Worm (Caenorhabditis elegans) whole organism, young adult: ENCODE measurements around the gene F09B9.5.
A peak's percentile ranks its signal among the peaks of the same experiment; 100 is the strongest.

Source experiments
- B0035.1 ChIP-seq: sonication (generic microtip); optimal IDR thresholded peaks from 2 replicates; lab custom pipeline; 2016; ENCODE audit warnings: missing genetic modification characterization, mild to moderate bottlenecking, missing compliant biosample characterization, missing genotype, missing genetic modification reagents
- B0336.3 ChIP-seq: fragments of 200-800 bp; sonication (Bioruptor generic); IDR thresholded peaks from 2 replicates; pipeline ENCODE4 v1.3.6; 2022; ENCODE audit warnings: missing genetic modification characterization, missing compliant biosample characterization
- C06A6.2 ChIP-seq: fragments of 200-800 bp; sonication (Bioruptor generic); conservative IDR thresholded peaks from 2 replicates; pipeline ENCODE4 v1.3.6; 2022; ENCODE audit warnings: missing genetic modification characterization, missing compliant biosample characterization
- C17E4.6 ChIP-seq: fragments of 200-800 bp; sonication (Bioruptor generic); IDR thresholded peaks from 2 replicates; pipeline ENCODE4 v1.3.6; 2022; ENCODE audit warnings: missing genetic modification reagents, missing genetic modification characterization, missing compliant biosample characterization
- D2030.7 ChIP-seq: fragments of 200-800 bp; sonication (Bioruptor generic); IDR thresholded peaks from 2 replicates; pipeline ENCODE4 v1.3.6; 2022; ENCODE audit warnings: missing genetic modification reagents, missing genetic modification characterization, missing compliant biosample characterization
- F10E7.11 ChIP-seq: sonication (generic microtip); optimal IDR thresholded peaks from 2 replicates; lab custom pipeline; 2017; ENCODE audit warnings: mild to moderate bottlenecking, missing genetic modification characterization, moderate library complexity, missing compliant biosample characterization
- F52B5.7 ChIP-seq: sonication (generic microtip); optimal IDR thresholded peaks from 2 replicates; lab custom pipeline; 2016; ENCODE audit warnings: mild to moderate bottlenecking, missing genetic modification characterization, missing compliant biosample characterization
- F57C9.4 ChIP-seq: sonication (generic microtip); optimal IDR thresholded peaks from 2 replicates; lab custom pipeline; 2017; ENCODE audit warnings: mild to moderate bottlenecking, missing genetic modification characterization, missing compliant biosample characterization
- Y95B8A.8 ChIP-seq: fragments of 200-800 bp; sonication (Bioruptor generic); IDR thresholded peaks from 2 replicates; pipeline ENCODE4 v1.3.6; 2022; ENCODE audit warnings: missing genetic modification reagents, missing genetic modification characterization, missing compliant biosample characterization
- ZK185.1 ChIP-seq: sonication (generic microtip); optimal IDR thresholded peaks from 2 replicates; lab custom pipeline; 2016; ENCODE audit warnings: mild to moderate bottlenecking, missing genetic modification characterization, missing compliant biosample characterization; ENCODE audit not compliant: poor library complexity, severe bottlenecking
- aptf-2 ChIP-seq: fragments of 200-800 bp; sonication (Bioruptor generic); conservative IDR thresholded peaks from 2 replicates; pipeline ENCODE4 v1.3.6; 2022; ENCODE audit warnings: missing genetic modification reagents, missing genetic modification characterization, missing compliant biosample characterization
- atf-7 ChIP-seq: sonication (generic microtip); optimal IDR thresholded peaks from 2 replicates; lab custom pipeline; 2017; ENCODE audit warnings: mild to moderate bottlenecking, missing genetic modification characterization, missing compliant biosample characterization
- attf-5 ChIP-seq: fragments of 200-800 bp; sonication (Bioruptor generic); optimal IDR thresholded peaks from 2 replicates; lab custom pipeline; 2018; ENCODE audit warnings: mild to moderate bottlenecking, missing genetic modification characterization, missing compliant biosample characterization
- bed-2 ChIP-seq: fragments of 200-800 bp; sonication (Bioruptor generic); IDR thresholded peaks from 2 replicates; pipeline ENCODE4 v1.3.6; 2022; ENCODE audit warnings: missing genetic modification reagents, missing genetic modification characterization, missing compliant biosample characterization
- cebp-1 ChIP-seq, 2 experiments: fragments of 200-800 bp in 1 of 2; sonication (Bioruptor generic) in 1 of 2; sonication (generic microtip) in 1 of 2; IDR thresholded peaks in 1 of 2; optimal IDR thresholded peaks in 1 of 2; 2 replicates each; pipeline versions ENCODE4 v1.3.6 to Lab custom; 2017 to 2022; ENCODE audit warnings: missing compliant biosample characterization in 2 of 2, missing genetic modification characterization in 2 of 2, mild to moderate bottlenecking in 1 of 2, missing genetic modification reagents in 1 of 2, moderate library complexity in 1 of 2
- ceh-100 ChIP-seq: fragments of 200-800 bp; sonication (Bioruptor generic); IDR thresholded peaks from 2 replicates; pipeline ENCODE4 v1.3.6; 2022; ENCODE audit warnings: missing genetic modification reagents, missing genetic modification characterization, missing compliant biosample characterization
- ceh-79 ChIP-seq: sonication (generic microtip); optimal IDR thresholded peaks from 2 replicates; lab custom pipeline; 2017; ENCODE audit warnings: mild to moderate bottlenecking, missing genetic modification characterization, missing compliant biosample characterization
- chd-7 ChIP-seq: sonication (generic microtip); optimal IDR thresholded peaks from 2 replicates; lab custom pipeline; 2016; ENCODE audit warnings: mild to moderate bottlenecking, missing genetic modification characterization, moderate library complexity, missing compliant biosample characterization
- die-1 ChIP-seq: sonication (generic microtip); optimal IDR thresholded peaks from 2 replicates; lab custom pipeline; 2016; ENCODE audit warnings: missing genotype, mild to moderate bottlenecking, missing genetic modification characterization, missing compliant biosample characterization
- dox-1 ChIP-seq: fragments of 200-800 bp; sonication (Bioruptor generic); IDR thresholded peaks from 2 replicates; pipeline ENCODE4 v1.3.6; 2022; ENCODE audit warnings: missing genetic modification reagents, missing genetic modification characterization, missing compliant biosample characterization
- ets-4 ChIP-seq: fragments of 200-800 bp; sonication (Bioruptor generic); optimal IDR thresholded peaks from 2 replicates; lab custom pipeline; 2018; ENCODE audit warnings: mild to moderate bottlenecking, missing genetic modification characterization, missing compliant biosample characterization
- gei-17 ChIP-seq: fragments of 200-800 bp; sonication (Bioruptor generic); optimal IDR thresholded peaks from 2 replicates; lab custom pipeline; 2018; ENCODE audit warnings: mild to moderate bottlenecking, missing genetic modification characterization, missing compliant biosample characterization
- hmg-1.2 ChIP-seq: fragments of 200-800 bp; sonication (Bioruptor generic); IDR thresholded peaks from 2 replicates; pipeline ENCODE4 v1.3.6; 2022; ENCODE audit warnings: missing genetic modification reagents, missing genetic modification characterization, missing compliant biosample characterization
- hsf-1 ChIP-seq: fragments of 200-800 bp; sonication (Bioruptor generic); IDR thresholded peaks from 2 replicates; pipeline ENCODE4 v1.3.6; 2022; ENCODE audit warnings: missing genetic modification reagents, missing genetic modification characterization, missing compliant biosample characterization
- let-526 ChIP-seq: fragments of 200-800 bp; sonication (Bioruptor generic); IDR thresholded peaks from 2 replicates; pipeline ENCODE4 v1.3.6; 2022; ENCODE audit warnings: missing genetic modification reagents, missing genetic modification characterization, missing compliant biosample characterization
- let-607 ChIP-seq, 2 experiments: fragments of 200-800 bp in 1 of 2; sonication (Bioruptor generic) in 1 of 2; sonication (generic microtip) in 1 of 2; optimal IDR thresholded peaks; 2 replicates each; lab custom pipeline; 2016 to 2018; ENCODE audit warnings: mild to moderate bottlenecking in 2 of 2, missing compliant biosample characterization in 2 of 2, missing genetic modification characterization in 2 of 2, moderate library complexity in 2 of 2, missing genotype in 1 of 2
- lin-40 ChIP-seq: sonication (generic microtip); optimal IDR thresholded peaks from 2 replicates; lab custom pipeline; 2016; ENCODE audit warnings: missing genetic modification characterization, mild to moderate bottlenecking, missing compliant biosample characterization, missing genotype, missing genetic modification reagents
- madf-10 ChIP-seq: sonication (generic microtip); optimal IDR thresholded peaks from 2 replicates; lab custom pipeline; 2016; ENCODE audit warnings: mild to moderate bottlenecking, missing genetic modification characterization, missing compliant biosample characterization
- madf-3 ChIP-seq: fragments of 200-800 bp; sonication (Bioruptor generic); IDR thresholded peaks from 2 replicates; pipeline ENCODE4 v1.3.6; 2022; ENCODE audit warnings: missing genetic modification reagents, missing genetic modification characterization, missing compliant biosample characterization
- madf-8 ChIP-seq: fragments of 200-800 bp; sonication (Bioruptor generic); conservative IDR thresholded peaks from 2 replicates; pipeline ENCODE4 v1.3.6; 2022; ENCODE audit warnings: missing genetic modification reagents, missing genetic modification characterization, missing compliant biosample characterization
- mcd-1 ChIP-seq: fragments of 200-800 bp; sonication (Bioruptor generic); IDR thresholded peaks from 2 replicates; pipeline ENCODE4 v1.3.6; 2022; ENCODE audit warnings: missing genetic modification reagents, missing genetic modification characterization, missing compliant biosample characterization
- nhr-80 ChIP-seq: sonication (generic microtip); optimal IDR thresholded peaks from 2 replicates; lab custom pipeline; 2016; ENCODE audit warnings: missing genetic modification characterization, missing compliant biosample characterization
- repo-1 ChIP-seq: sonication (generic microtip); optimal IDR thresholded peaks from 2 replicates; lab custom pipeline; 2017; ENCODE audit warnings: mild to moderate bottlenecking, missing genetic modification characterization, missing compliant biosample characterization
- rpc-1 ChIP-seq, 2 experiments: fragments of 150-350 bp in 1 of 2; sonication (generic microtip) in 1 of 2; optimal IDR thresholded peaks; 2 replicates each; lab custom pipeline; 2014 to 2018; ENCODE audit warnings: missing biosample characterization in 1 of 2, missing genetic modification characterization in 1 of 2, missing genetic modification reagents in 1 of 2, missing genotype in 1 of 2
- snpc-1.1 ChIP-seq: sonication (generic microtip); optimal IDR thresholded peaks from 2 replicates; lab custom pipeline; 2017; ENCODE audit warnings: missing genetic modification characterization, mild to moderate bottlenecking, missing compliant biosample characterization, antibody characterized with exemption, moderate library complexity, missing genotype, missing genetic modification reagents; ENCODE audit not compliant: insufficient read depth
- snpc-1.3 ChIP-seq: sonication (generic microtip); optimal IDR thresholded peaks from 2 replicates; lab custom pipeline; 2017; ENCODE audit warnings: missing genetic modification characterization, mild to moderate bottlenecking, missing compliant biosample characterization, antibody characterized with exemption, moderate library complexity, missing genotype, missing genetic modification reagents; ENCODE audit not compliant: insufficient read depth
- snpc-4 ChIP-seq, 5 experiments: fragments of 150-350 bp in 1 of 5; sonication (generic microtip) in 4 of 5; optimal IDR thresholded peaks; 2 replicates each; lab custom pipeline; 2014 to 2018; ENCODE audit warnings: missing genetic modification characterization in 5 of 5, missing biosample characterization in 3 of 5, antibody characterized with exemption in 2 of 5, mild to moderate bottlenecking in 2 of 5, missing compliant biosample characterization in 2 of 5, missing genotype in 2 of 5, moderate library complexity in 2 of 5, missing genetic modification reagents in 1 of 5
- tbp1 ChIP-seq: fragments of 200-800 bp; sonication (Bioruptor generic); optimal IDR thresholded peaks from 2 replicates; lab custom pipeline; 2018; ENCODE audit warnings: mild to moderate bottlenecking, missing genetic modification characterization, missing compliant biosample characterization
- tlf-1 ChIP-seq: fragments of 200-800 bp; sonication (Bioruptor generic); optimal IDR thresholded peaks from 2 replicates; lab custom pipeline; 2018; ENCODE audit warnings: mild to moderate bottlenecking, missing genetic modification characterization, missing compliant biosample characterization
- unc-130 ChIP-seq: sonication (generic microtip); optimal IDR thresholded peaks from 2 replicates; lab custom pipeline; 2016; ENCODE audit warnings: missing genetic modification reagents, missing genetic modification characterization, missing compliant biosample characterization
- ztf-18 ChIP-seq: sonication (generic microtip); optimal IDR thresholded peaks from 2 replicates; lab custom pipeline; 2016; ENCODE audit warnings: missing genotype, mild to moderate bottlenecking, missing genetic modification characterization, missing compliant biosample characterization
- ztf-22 ChIP-seq: fragments of 200-800 bp; sonication (Bioruptor generic); optimal IDR thresholded peaks from 2 replicates; lab custom pipeline; 2018; ENCODE audit warnings: mild to moderate bottlenecking, missing genetic modification characterization, moderate library complexity, missing compliant biosample characterization
- ztf-28 ChIP-seq: fragments of 200-800 bp; sonication (Bioruptor generic); IDR thresholded peaks from 2 replicates; pipeline ENCODE4 v1.3.6; 2022; ENCODE audit warnings: missing genetic modification reagents, missing genetic modification characterization, missing compliant biosample characterization

Gene F09B9.5

ce11 chrX:10141264-10141663 lies 13.4 kb upstream of the F09B9.5 start:
- TF ChIP-seq ceh-100 (no peak), ceh-79 (tag; lab: Kevin White, UChicago) (no peak), B0336.3 (GFP tag; lab: Robert Waterston, UW) (no peak), repo-1 (tag; lab: Kevin White, UChicago) (no peak), bed-2 (GFP tag; lab: Robert Waterston, UW) (no peak), gei-17 (GFP tag; lab: Kevin White, UChicago) (no peak), C06A6.2 (GFP tag; lab: Robert Waterston, UW) (no peak), die-1 (no peak)

DNA sequence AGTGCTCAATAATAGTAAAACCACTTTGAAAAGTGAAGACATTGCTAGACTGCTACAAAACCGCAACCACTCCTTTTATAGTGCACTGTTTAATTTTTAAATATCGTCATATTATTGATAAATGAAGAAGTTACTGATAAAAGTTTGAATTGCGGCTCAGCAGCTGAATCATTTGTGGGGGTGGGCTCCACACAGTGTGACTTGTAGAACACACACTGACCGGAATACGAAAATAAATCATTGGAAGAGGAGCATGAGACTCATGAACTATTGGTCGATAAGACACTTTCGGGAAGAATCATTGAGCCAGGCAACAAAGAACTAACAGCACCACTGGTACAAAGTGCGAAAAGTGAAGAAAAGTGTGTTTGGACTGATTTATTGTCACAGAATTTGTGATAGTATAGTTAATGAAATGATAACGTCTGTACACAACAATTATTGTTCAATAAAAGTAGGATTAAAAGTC lies 12.6 kb upstream of the F09B9.5 start, which contains the start of gene oac-14:
oac-14 (minus strand) TSS at position 51 of the 469 bp plus-strand sequence.
- TF ChIP-seq F57C9.4 (tag; lab: Kevin White, UChicago) (no peak), madf-10 (tag; lab: Kevin White, UChicago) (peak; percentile 21), atf-7 (tag; lab: Kevin White, UChicago) (peak; percentile 57), Y95B8A.8 (GFP tag; lab: Robert Waterston, UW) (no peak), ztf-22 (GFP tag; lab: Kevin White, UChicago) (peak; percentile 67), lin-40 (peak; percentile 20), ets-4 (peak; percentile 43), cebp-1 (GFP tag; IDR thresholded peaks at IDR 0.05; lab: Robert Waterston, UW) (no peak), cebp-1 (tag; optimal IDR thresholded peaks at IDR 0.05; lab: Kevin White, UChicago) (peak; percentile 33), B0035.1 (tag; lab: Kevin White, UChicago) (no peak), let-607 (tag; optimal IDR thresholded peaks at IDR 0.05; lab: Kevin White, UChicago) (peak in 1 of 2 experiments; percentile 56), tlf-1 (GFP tag; lab: Kevin White, UChicago) (peak; percentile 8), chd-7 (tag; lab: Kevin White, UChicago) (no peak), rpc-1 (optimal IDR thresholded peaks at IDR 0.05; lab: Kevin White, UChicago) (no peak), rpc-1 (tag; optimal IDR thresholded peaks at IDR 0.05; lab: Kevin White, UChicago) (no peak), nhr-80 (tag; lab: Kevin White, UChicago) (peak; percentile 94), mcd-1 (GFP tag; lab: Robert Waterston, UW) (peak; percentile 13; the same call in 1 of the 2 replicates), dox-1 (GFP tag; lab: Robert Waterston, UW) (0 out of 2 replicates have a peak, but pooled peaks have one; percentile 24), ztf-28 (GFP tag; lab: Robert Waterston, UW) (no peak), snpc-4 (GFP tag; optimal IDR thresholded peaks at IDR 0.05; lab: Kevin White, UChicago) (no peak), snpc-4 (tag; optimal IDR thresholded peaks at IDR 0.05; lab: Kevin White, UChicago) (peak in 1 of 4 experiments; percentile 32), hsf-1 (GFP tag; lab: Robert Waterston, UW) (no peak)

DNA sequence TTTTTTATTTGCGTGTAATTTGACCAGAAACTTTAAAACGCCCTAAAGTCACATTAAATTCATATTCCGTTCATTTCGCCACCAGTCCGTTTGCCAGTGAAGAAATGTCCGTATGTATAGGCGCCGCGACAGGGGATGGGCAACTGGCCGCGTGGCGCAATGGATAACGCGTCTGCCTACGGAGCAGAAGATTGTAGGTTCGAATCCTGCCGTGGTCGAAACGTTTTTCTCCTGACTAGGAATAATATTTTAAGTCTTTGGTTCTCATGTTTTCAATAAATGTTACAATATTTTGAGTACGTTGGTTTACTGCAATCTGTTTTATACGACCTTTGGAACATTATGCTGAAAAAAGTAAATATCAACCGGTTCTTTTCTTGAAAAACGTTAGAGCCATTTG lies 9.6 kb upstream of the F09B9.5 start:
- TF ChIP-seq snpc-1.1: no peak
- TF ChIP-seq B0035.1 (tag; lab: Kevin White, UChicago): no peak
- peak; percentile 60 for TF ChIP-seq ztf-18
- TF ChIP-seq madf-3 (GFP tag; lab: Robert Waterston, UW): peak; percentile 76; the same call in 1 of the 2 replicates
- TF ChIP-seq hmg-1.2 (GFP tag; lab: Robert Waterston, UW): peak; percentile 78
- peak; percentile 16 for TF ChIP-seq nhr-80 (tag; lab: Kevin White, UChicago)
- no peak for TF ChIP-seq let-526 (GFP tag; lab: Robert Waterston, UW)
- TF ChIP-seq gei-17 (GFP tag; lab: Kevin White, UChicago): peak; percentile 55
- no peak for TF ChIP-seq aptf-2
- no peak for TF ChIP-seq madf-8 (GFP tag; lab: Robert Waterston, UW)
- peak; percentile 73 for TF ChIP-seq snpc-1.3 (tag; lab: Kevin White, UChicago)
- peak; percentile 95 for TF ChIP-seq tbp1
- TF ChIP-seq hsf-1 (GFP tag; lab: Robert Waterston, UW): no peak
- peak; percentile 63 for TF ChIP-seq F52B5.7 (tag; lab: Kevin White, UChicago)
- TF ChIP-seq unc-130 (GFP tag; lab: Kevin White, UChicago): peak; percentile 47
- TF ChIP-seq F10E7.11 (tag; lab: Kevin White, UChicago): no peak
- TF ChIP-seq D2030.7 (GFP tag; lab: Robert Waterston, UW): peak; percentile 81
- TF ChIP-seq ZK185.1 (tag; lab: Kevin White, UChicago): peak; percentile 55
- TF ChIP-seq attf-5: peak; percentile 66
- TF ChIP-seq C17E4.6 (GFP tag; lab: Robert Waterston, UW): no peak
- no peak for TF ChIP-seq ets-4
